Worm (Caenorhabditis elegans) whole organism, L4 larva: ENCODE results near the gene glr-4.

ENCODE experiments used
- D1046.2 ChIP-seq: fragments of 200-800 bp; sonication (Bioruptor generic); IDR thresholded peaks from 2 replicates; pipeline ENCODE4 v1.3.6; 2022; ENCODE audit warnings: missing genetic modification characterization, missing compliant biosample characterization
- F26F4.8 ChIP-seq: fragments of 200-800 bp; sonication (Bioruptor generic); conservative IDR thresholded peaks from 2 replicates; pipeline ENCODE4 v1.3.6; 2022; ENCODE audit warnings: missing genetic modification characterization, missing compliant biosample characterization
- F44E2.7 ChIP-seq: fragments of 200-800 bp; sonication (Bioruptor generic); IDR thresholded peaks from 2 replicates; pipeline ENCODE4 v2.1.2; 2022; ENCODE audit warnings: missing genetic modification characterization, missing compliant biosample characterization
- aha-1 ChIP-seq: fragments of 150-350 bp; peaks from one replicate; lab custom pipeline; 2014; ENCODE audit warnings: missing biosample characterization, missing genetic modification characterization
- aly-2 ChIP-seq: sonication (generic microtip); optimal IDR thresholded peaks from 2 replicates; lab custom pipeline; 2018; ENCODE audit warnings: missing biosample characterization, missing genetic modification characterization
- ceh-20 ChIP-seq: fragments of 200-800 bp; sonication (Bioruptor generic); IDR thresholded peaks from 2 replicates; pipeline ENCODE4 v1.3.6; 2022; ENCODE audit warnings: missing genetic modification reagents, missing genetic modification characterization, missing compliant biosample characterization
- daf-12 ChIP-seq: fragments of 150-350 bp; optimal IDR thresholded peaks from 2 replicates; lab custom pipeline; 2014; ENCODE audit warnings: missing biosample characterization, missing genetic modification reagents, missing genetic modification characterization
- daf-16 ChIP-seq, 3 experiments: sonication (generic microtip); optimal IDR thresholded peaks; 2 replicates each; lab custom pipeline; 2016 to 2017; ENCODE audit warnings: missing genetic modification characterization in 3 of 3, missing genetic modification reagents in 3 of 3, mild to moderate bottlenecking in 2 of 3, missing compliant biosample characterization in 2 of 3, missing biosample characterization in 1 of 3, moderate library complexity in 1 of 3
- egl-43 ChIP-seq: fragments of 200-800 bp; sonication (Bioruptor generic); IDR thresholded peaks from 2 replicates; pipeline ENCODE4 v1.3.6; 2022; ENCODE audit warnings: missing genetic modification reagents, missing genetic modification characterization, missing compliant biosample characterization
- gei-8 ChIP-seq: fragments of 200-800 bp; sonication (Bioruptor generic); optimal IDR thresholded peaks from 2 replicates; lab custom pipeline; 2018; ENCODE audit warnings: mild to moderate bottlenecking, missing genetic modification characterization, missing compliant biosample characterization
- hif-1 ChIP-seq, 2 experiments: sonication (generic microtip); optimal IDR thresholded peaks; 2 replicates each; lab custom pipeline; 2016 to 2017; ENCODE audit warnings: missing compliant biosample characterization in 2 of 2, missing genetic modification characterization in 2 of 2, missing genetic modification reagents in 2 of 2, missing genotype in 2 of 2, mild to moderate bottlenecking in 1 of 2
- hlh-11 ChIP-seq: fragments of 200-800 bp; sonication (Bioruptor generic); optimal IDR thresholded peaks from 2 replicates; lab custom pipeline; 2018; ENCODE audit warnings: mild to moderate bottlenecking, missing genetic modification characterization, missing compliant biosample characterization
- hmg-1.1 ChIP-seq: fragments of 200-800 bp; sonication (Bioruptor generic); IDR thresholded peaks from 2 replicates; pipeline ENCODE4 v1.3.6; 2022; ENCODE audit warnings: missing genetic modification reagents, missing genetic modification characterization, missing compliant biosample characterization
- lin-38 ChIP-seq: fragments of 200-800 bp; sonication (Bioruptor generic); IDR thresholded peaks from 2 replicates; pipeline ENCODE4 v1.3.6; 2022; ENCODE audit warnings: missing genetic modification reagents, missing genetic modification characterization, missing compliant biosample characterization
- lin-39 ChIP-seq: fragments of 150-350 bp; optimal IDR thresholded peaks from 2 replicates; lab custom pipeline; 2014; ENCODE audit warnings: missing biosample characterization, missing genetic modification reagents, missing genetic modification characterization
- lir-3 ChIP-seq: sonication (generic microtip); optimal IDR thresholded peaks from 2 replicates; lab custom pipeline; 2016; ENCODE audit warnings: mild to moderate bottlenecking, missing genetic modification characterization, missing compliant biosample characterization
- lsy-2 ChIP-seq, 2 experiments: fragments of 150-350 bp in 1 of 2; sonication (generic microtip) in 1 of 2; optimal IDR thresholded peaks; 2 replicates each; lab custom pipeline; 2014 to 2017; ENCODE audit warnings: missing biosample characterization in 2 of 2, missing genetic modification characterization in 2 of 2
- mdl-1 ChIP-seq, 2 experiments: fragments of 150-350 bp in 1 of 2; sonication (generic microtip) in 1 of 2; optimal IDR thresholded peaks; 2 replicates each; lab custom pipeline; 2014 to 2017; ENCODE audit warnings: missing biosample characterization in 2 of 2, missing genetic modification characterization in 2 of 2
- mep-1 ChIP-seq: fragments of 150-350 bp; sonication (generic microtip); optimal IDR thresholded peaks from 3 replicates; lab custom pipeline; 2014; ENCODE audit warnings: missing biosample characterization, missing genetic modification characterization
- nhr-10 ChIP-seq: fragments of 150-350 bp; optimal IDR thresholded peaks from 2 replicates; lab custom pipeline; 2014; ENCODE audit warnings: missing biosample characterization, missing genetic modification characterization
- nhr-11 ChIP-seq: fragments of 150-350 bp; optimal IDR thresholded peaks from 2 replicates; lab custom pipeline; 2014; ENCODE audit warnings: missing biosample characterization, missing genetic modification characterization
- nhr-6 ChIP-seq: fragments of 150-350 bp; optimal IDR thresholded peaks from 2 replicates; lab custom pipeline; 2014; ENCODE audit warnings: missing biosample characterization, missing genetic modification characterization
- pha-4 ChIP-seq, 2 experiments: fragments of 150-350 bp in 1 of 2; fragments of 200-800 bp in 1 of 2; sonication (Bioruptor generic) in 1 of 2; IDR thresholded peaks in 1 of 2; optimal IDR thresholded peaks in 1 of 2; 2 replicates each; pipeline versions ENCODE4 v1.3.6 to Lab custom; 2014 to 2022; ENCODE audit warnings: missing genetic modification characterization in 2 of 2, missing genetic modification reagents in 2 of 2, missing biosample characterization in 1 of 2, missing compliant biosample characterization in 1 of 2
- rbr-2 ChIP-seq: sonication (generic microtip); optimal IDR thresholded peaks from 2 replicates; lab custom pipeline; 2016; ENCODE audit warnings: missing genotype, missing genetic modification characterization, missing compliant biosample characterization
- set-16 ChIP-seq: fragments of 200-800 bp; sonication (Bioruptor generic); IDR thresholded peaks from 2 replicates; pipeline ENCODE4 v1.3.6; 2022; ENCODE audit warnings: missing genetic modification reagents, missing genetic modification characterization, missing compliant biosample characterization
- snpc-1.2 ChIP-seq: fragments of 200-800 bp; sonication (Bioruptor generic); IDR thresholded peaks from 2 replicates; pipeline ENCODE4 v1.3.6; 2022; ENCODE audit warnings: missing genetic modification reagents, missing genetic modification characterization, missing compliant biosample characterization
- snpc-4 ChIP-seq: fragments of 150-350 bp; optimal IDR thresholded peaks from 2 replicates; lab custom pipeline; 2014; ENCODE audit warnings: missing biosample characterization, missing genetic modification characterization
- spr-3 ChIP-seq: fragments of 200-800 bp; sonication (Bioruptor generic); optimal IDR thresholded peaks from 2 replicates; lab custom pipeline; 2018; ENCODE audit warnings: mild to moderate bottlenecking, missing genetic modification characterization, missing compliant biosample characterization
- unc-130 ChIP-seq: sonication (generic microtip); optimal IDR thresholded peaks from 2 replicates; lab custom pipeline; 2016; ENCODE audit warnings: missing genetic modification reagents, missing genetic modification characterization, missing compliant biosample characterization
- unc-39 ChIP-seq: sonication (generic microtip); optimal IDR thresholded peaks from 2 replicates; lab custom pipeline; 2017; ENCODE audit warnings: missing biosample characterization, missing genetic modification characterization
- zfp-3 ChIP-seq: fragments of 200-800 bp; sonication (Bioruptor generic); conservative IDR thresholded peaks from 2 replicates; pipeline ENCODE4 v1.3.6; 2022; ENCODE audit warnings: missing genetic modification reagents, missing genetic modification characterization, missing compliant biosample characterization
- zip-2 ChIP-seq: fragments of 150-350 bp; optimal IDR thresholded peaks from 2 replicates; lab custom pipeline; 2014; ENCODE audit warnings: missing biosample characterization, missing genetic modification characterization
- ztf-11 ChIP-seq: fragments of 150-350 bp; optimal IDR thresholded peaks from 2 replicates; lab custom pipeline; 2014; ENCODE audit warnings: missing biosample characterization, missing genetic modification characterization

glr-4 gene

DNA sequence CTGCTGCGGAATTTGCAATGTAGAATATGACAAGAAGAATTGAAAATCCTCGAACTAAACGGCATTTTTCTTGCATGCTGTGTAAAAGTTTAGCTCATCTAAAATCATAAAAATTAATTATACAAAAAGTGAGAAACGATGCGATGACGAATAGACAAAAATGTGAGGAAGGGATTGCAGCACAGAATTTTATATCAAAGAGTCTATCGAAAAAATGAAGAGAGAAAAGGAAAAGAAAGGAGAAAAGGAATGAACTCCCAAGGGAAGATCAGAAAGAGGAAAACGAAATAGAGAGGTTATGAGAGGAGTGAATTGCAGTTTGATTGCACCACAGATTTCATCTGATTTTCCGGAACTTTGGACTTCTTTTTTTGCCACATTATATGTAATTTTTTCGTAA is at the start of gene glr-4:
TSS of gene glr-4 (minus strand) at position 101 of the 400 bp plus-strand sequence.
- TF ChIP-seq zip-2 (tag; lab: Kevin White, UChicago) (no peak), aha-1 (tag; lab: Kevin White, UChicago) (no peak), gei-8 (GFP tag; lab: Kevin White, UChicago) (no peak), pha-4 (GFP tag; IDR thresholded peaks at IDR 0.05; lab: Robert Waterston, UW) (no peak), pha-4 (tag; optimal IDR thresholded peaks at IDR 0.05; lab: Kevin White, UChicago) (no peak), hif-1 (tag; optimal IDR thresholded peaks at IDR 0.05; lab: Kevin White, UChicago) (no peak), aly-2 (tag; lab: Kevin White, UChicago) (no peak)

DNA sequence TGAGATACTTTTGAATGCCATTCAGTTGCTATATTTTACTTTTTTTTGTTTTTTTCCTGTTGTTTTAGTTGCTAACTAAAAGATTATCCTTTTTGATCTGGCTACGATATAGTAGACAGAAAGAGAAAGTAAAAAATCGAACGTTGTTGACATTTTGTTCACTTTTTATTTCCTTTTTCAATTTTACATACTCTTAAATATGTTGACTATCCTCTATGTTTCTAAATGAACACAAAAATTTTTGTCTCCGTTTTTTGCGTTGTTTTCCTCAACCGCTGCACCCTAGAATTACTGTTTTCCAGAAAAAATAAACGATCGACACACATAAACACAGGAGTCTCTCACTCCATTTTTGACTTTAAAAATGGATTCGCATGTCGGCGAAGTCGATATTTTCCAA is 47.9 kb upstream of the glr-4 start, which contains the start of gene klp-3:
TSS of gene klp-3 (plus strand) at position 301 of the 400 bp plus-strand sequence.
- TF ChIP-seq nhr-10 (tag; lab: Kevin White, UChicago): no peak
- no peak for TF ChIP-seq lin-38 (GFP tag; lab: Robert Waterston, UW)
- TF ChIP-seq zfp-3 (GFP tag; lab: Robert Waterston, UW): no peak
- TF ChIP-seq lin-39 (tag; lab: Kevin White, UChicago): no peak
- no peak for TF ChIP-seq nhr-11
- no peak for TF ChIP-seq snpc-1.2 (GFP tag; lab: Robert Waterston, UW)

DNA sequence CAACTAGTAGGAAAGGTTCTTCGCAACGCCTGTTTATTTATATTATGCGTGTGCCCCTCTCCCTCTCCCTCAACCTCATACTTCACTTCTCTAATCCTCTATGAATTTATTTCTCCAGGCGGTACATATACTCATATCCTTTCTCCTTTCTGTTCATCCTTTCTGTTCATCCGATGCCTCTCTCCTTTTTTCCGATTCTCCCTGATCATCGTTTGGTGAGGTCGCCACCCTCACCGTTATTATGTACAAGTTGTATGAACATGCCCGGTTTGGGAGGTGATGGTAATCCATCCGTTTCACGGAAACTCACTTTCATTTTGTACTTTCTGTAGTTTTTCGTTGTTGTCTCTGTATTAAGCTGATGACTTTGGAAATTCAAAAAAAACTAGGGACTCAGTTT is 45.6 kb upstream of the glr-4 start:
- no peak for TF ChIP-seq aly-2 (tag; lab: Kevin White, UChicago)
- TF ChIP-seq spr-3 (GFP tag; lab: Kevin White, UChicago): no peak
- TF ChIP-seq nhr-10 (tag; lab: Kevin White, UChicago): no peak
- TF ChIP-seq daf-12 (tag; lab: Kevin White, UChicago): no peak
- no peak for TF ChIP-seq D1046.2
- no peak for TF ChIP-seq egl-43 (GFP tag; lab: Robert Waterston, UW)
- no peak for TF ChIP-seq pha-4 (GFP tag; IDR thresholded peaks at IDR 0.05; lab: Robert Waterston, UW)
- TF ChIP-seq pha-4 (tag; optimal IDR thresholded peaks at IDR 0.05; lab: Kevin White, UChicago): no peak
- TF ChIP-seq snpc-4 (tag; lab: Kevin White, UChicago): no peak
- TF ChIP-seq rbr-2 (tag; lab: Kevin White, UChicago): no peak
- no peak for TF ChIP-seq set-16 (GFP tag; lab: Robert Waterston, UW)
- TF ChIP-seq F44E2.7 (GFP tag; lab: Robert Waterston, UW): no peak
- TF ChIP-seq unc-130 (GFP tag; lab: Kevin White, UChicago): no peak
- no peak for TF ChIP-seq ztf-11 (tag; lab: Kevin White, UChicago)
- TF ChIP-seq hlh-11: no peak

- no peak for TF ChIP-seq lir-3
- no peak for TF ChIP-seq nhr-6 (tag; lab: Kevin White, UChicago)
- peak; percentile 32 for TF ChIP-seq rbr-2 (tag; lab: Kevin White, UChicago)
- peak in 1 of 2 experiments; percentile 56 for TF ChIP-seq daf-16 (GFP tag; optimal IDR thresholded peaks at IDR 0.05; lab: Kevin White, UChicago)
- no peak for TF ChIP-seq daf-16 (tag; optimal IDR thresholded peaks at IDR 0.05; lab: Kevin White, UChicago)
- peak in 1 of 2 experiments; percentile 45 for TF ChIP-seq lsy-2 (tag; optimal IDR thresholded peaks at IDR 0.05; lab: Kevin White, UChicago)
- TF ChIP-seq unc-39 (tag; lab: Kevin White, UChicago): no peak
- peak in 1 of 2 experiments; percentile 28 for TF ChIP-seq mdl-1 (tag; optimal IDR thresholded peaks at IDR 0.05; lab: Kevin White, UChicago)
- no peak for TF ChIP-seq F26F4.8 (GFP tag; lab: Robert Waterston, UW)
- peak; percentile 55; the same call in 1 of the 2 replicates for TF ChIP-seq ceh-20 (GFP tag; lab: Robert Waterston, UW)
- no peak for TF ChIP-seq zfp-3 (GFP tag; lab: Robert Waterston, UW)
- TF ChIP-seq mep-1 (tag; lab: Kevin White, UChicago): peak; percentile 10
- TF ChIP-seq D1046.2: no peak
- TF ChIP-seq hmg-1.1 (GFP tag; lab: Robert Waterston, UW): peak; percentile 79
Observed at ce11 chrII:7838661-7839060, 44.5 kb upstream of the glr-4 start.
